Worm (Caenorhabditis elegans): ENCODE measurements around the gene odr-3.

odr-3 gene

ce11 chrV:13274615-13275014, 25.3 kb upstream of the odr-3 start:
- TF ChIP-seq ZK546.5 (tag; optimal IDR thresholded peaks at IDR 0.05) (no peak), nhr-237 (tag; optimal IDR thresholded peaks at IDR 0.05) (no peak), pqm-1 (tag; optimal IDR thresholded peaks at IDR 0.05) (peak; percentile 22), elt-2 (tag; optimal IDR thresholded peaks at IDR 0.05) (peak; percentile 73), nhr-12 (tag; optimal IDR thresholded peaks at IDR 0.05) (no peak), ceh-16 (tag; optimal IDR thresholded peaks at IDR 0.05) (no peak), ztf-11 (tag; optimal IDR thresholded peaks at IDR 0.05) (no peak), lin-15B (tag; optimal IDR thresholded peaks at IDR 0.05) (no peak), zag-1 (tag; optimal IDR thresholded peaks at IDR 0.05) (no peak), hmg-11 (tag; optimal IDR thresholded peaks at IDR 0.05) (no peak), mml-1 (tag; optimal IDR thresholded peaks at IDR 0.05) (no peak)

ce11 chrV:13273302-13273701, 24.0 kb upstream of the odr-3 start:
- TF ChIP-seq nhr-67 (tag; optimal IDR thresholded peaks at IDR 0.05) (no peak), hmg-11 (tag; optimal IDR thresholded peaks at IDR 0.05) (no peak), lin-39 (tag; optimal IDR thresholded peaks at IDR 0.05) (no peak), unc-39 (tag; optimal IDR thresholded peaks at IDR 0.05) (no peak), nhr-11 (tag; optimal IDR thresholded peaks at IDR 0.05) (no peak), aly-2 (tag; optimal IDR thresholded peaks at IDR 0.05) (no peak), ama-1 (optimal IDR thresholded peaks at IDR 0.05) (no peak), skn-1 (tag; optimal IDR thresholded peaks at IDR 0.05) (no peak), ceh-28 (tag; optimal IDR thresholded peaks at IDR 0.05) (no peak), nhr-237 (tag; optimal IDR thresholded peaks at IDR 0.05) (no peak), pha-4 (tag; optimal IDR thresholded peaks at IDR 0.05) (peak; percentile 50), R02D3.7 (tag; optimal IDR thresholded peaks at IDR 0.05) (no peak), fos-1 (tag; optimal IDR thresholded peaks at IDR 0.05) (no peak), snpc-4 (tag; optimal IDR thresholded peaks at IDR 0.05) (no peak), lsy-12 (tag; optimal IDR thresholded peaks at IDR 0.05) (no peak), nhr-43 (tag; optimal IDR thresholded peaks at IDR 0.05; ENCODE audit: poor library complexity, severe bottlenecking) (no peak), daf-12 (tag; optimal IDR thresholded peaks at IDR 0.05) (no peak), lin-15B (tag; optimal IDR thresholded peaks at IDR 0.05) (no peak), pqm-1 (tag; optimal IDR thresholded peaks at IDR 0.05) (peak; percentile 35), ceh-16 (tag; optimal IDR thresholded peaks at IDR 0.05) (no peak), elt-2 (tag; optimal IDR thresholded peaks at IDR 0.05) (peak; percentile 68), nhr-76 (tag; optimal IDR thresholded peaks at IDR 0.05) (no peak)

- no peak for TF ChIP-seq fkh-10 (GFP tag; optimal IDR thresholded peaks at IDR 0.05)
- no peak for TF ChIP-seq R02D3.7 (tag; optimal IDR thresholded peaks at IDR 0.05)
- no peak for TF ChIP-seq aly-2 (tag; optimal IDR thresholded peaks at IDR 0.05)
- no peak for TF ChIP-seq lsy-12 (tag; optimal IDR thresholded peaks at IDR 0.05)
- TF ChIP-seq tbx-2 (tag; optimal IDR thresholded peaks at IDR 0.05) = no peak
- no peak for TF ChIP-seq egl-5 (tag; optimal IDR thresholded peaks at IDR 0.05)
- TF ChIP-seq fkh-2 (tag; optimal IDR thresholded peaks at IDR 0.05) = no peak
- no peak for TF ChIP-seq nhr-23 (tag; optimal IDR thresholded peaks at IDR 0.05)
Measured at ce11 chrV:13272275-13272674, 22.9 kb upstream of the odr-3 start.

- TF ChIP-seq pha-4 (tag; optimal IDR thresholded peaks at IDR 0.05) (peak; percentile 75), pqm-1 (tag; optimal IDR thresholded peaks at IDR 0.05) (peak; percentile 88), elt-2 (tag; optimal IDR thresholded peaks at IDR 0.05) (peak; percentile 99), jun-1 (tag; optimal IDR thresholded peaks at IDR 0.05) (peak; percentile 92), fos-1 (tag; optimal IDR thresholded peaks at IDR 0.05) (peak; percentile 28), nhr-76 (tag; optimal IDR thresholded peaks at IDR 0.05) (no peak), tbx-2 (tag; optimal IDR thresholded peaks at IDR 0.05) (no peak), lsy-12 (tag; optimal IDR thresholded peaks at IDR 0.05) (peak; percentile 20), nfya-1 (tag; optimal IDR thresholded peaks at IDR 0.05; ENCODE audit: insufficient read depth) (peak; percentile 50), nhr-77 (tag; optimal IDR thresholded peaks at IDR 0.05) (no peak)
Measured at ce11 chrV:13269228-13269630, 19.9 kb upstream of the odr-3 start.

- TF ChIP-seq nhr-23 (tag; optimal IDR thresholded peaks at IDR 0.05) (no peak), snpc-4 (tag; optimal IDR thresholded peaks at IDR 0.05) (no peak), ZK546.5 (tag; optimal IDR thresholded peaks at IDR 0.05) (no peak), elt-3 (tag; optimal IDR thresholded peaks at IDR 0.05) (no peak), nfya-1 (tag; optimal IDR thresholded peaks at IDR 0.05; ENCODE audit: insufficient read depth) (no peak), jun-1 (tag; optimal IDR thresholded peaks at IDR 0.05) (peak; percentile 85), elt-2 (tag; optimal IDR thresholded peaks at IDR 0.05) (peak; percentile 95), mml-1 (tag; optimal IDR thresholded peaks at IDR 0.05) (no peak), ceh-16 (tag; optimal IDR thresholded peaks at IDR 0.05) (no peak), nhr-77 (tag; optimal IDR thresholded peaks at IDR 0.05) (no peak), skn-1 (tag; optimal IDR thresholded peaks at IDR 0.05) (no peak), mdl-1 (tag; optimal IDR thresholded peaks at IDR 0.05) (no peak), ama-1 (optimal IDR thresholded peaks at IDR 0.05) (no peak), egl-5 (tag; optimal IDR thresholded peaks at IDR 0.05) (no peak), unc-62 (GFP tag; optimal IDR thresholded peaks at IDR 0.05) (no peak), ceh-82 (tag; optimal IDR thresholded peaks at IDR 0.05) (no peak), pha-4 (tag; optimal IDR thresholded peaks at IDR 0.05) (peak; percentile 58), hmg-11 (tag; optimal IDR thresholded peaks at IDR 0.05) (no peak), R02D3.7 (tag; optimal IDR thresholded peaks at IDR 0.05) (no peak), ceh-9 (tag; optimal IDR thresholded peaks at IDR 0.05) (no peak), nhr-237 (tag; optimal IDR thresholded peaks at IDR 0.05) (no peak), pqm-1 (tag; optimal IDR thresholded peaks at IDR 0.05) (peak; percentile 79), ztf-4 (tag; optimal IDR thresholded peaks at IDR 0.05) (no peak), lin-15B (tag; optimal IDR thresholded peaks at IDR 0.05) (no peak)
Measured at ce11 chrV:13268032-13268431, 18.7 kb upstream of the odr-3 start.

Data from whole organism, L3 larva.